Worm (Caenorhabditis elegans): ENCODE results near the gene T25C12.3.

DNA sequence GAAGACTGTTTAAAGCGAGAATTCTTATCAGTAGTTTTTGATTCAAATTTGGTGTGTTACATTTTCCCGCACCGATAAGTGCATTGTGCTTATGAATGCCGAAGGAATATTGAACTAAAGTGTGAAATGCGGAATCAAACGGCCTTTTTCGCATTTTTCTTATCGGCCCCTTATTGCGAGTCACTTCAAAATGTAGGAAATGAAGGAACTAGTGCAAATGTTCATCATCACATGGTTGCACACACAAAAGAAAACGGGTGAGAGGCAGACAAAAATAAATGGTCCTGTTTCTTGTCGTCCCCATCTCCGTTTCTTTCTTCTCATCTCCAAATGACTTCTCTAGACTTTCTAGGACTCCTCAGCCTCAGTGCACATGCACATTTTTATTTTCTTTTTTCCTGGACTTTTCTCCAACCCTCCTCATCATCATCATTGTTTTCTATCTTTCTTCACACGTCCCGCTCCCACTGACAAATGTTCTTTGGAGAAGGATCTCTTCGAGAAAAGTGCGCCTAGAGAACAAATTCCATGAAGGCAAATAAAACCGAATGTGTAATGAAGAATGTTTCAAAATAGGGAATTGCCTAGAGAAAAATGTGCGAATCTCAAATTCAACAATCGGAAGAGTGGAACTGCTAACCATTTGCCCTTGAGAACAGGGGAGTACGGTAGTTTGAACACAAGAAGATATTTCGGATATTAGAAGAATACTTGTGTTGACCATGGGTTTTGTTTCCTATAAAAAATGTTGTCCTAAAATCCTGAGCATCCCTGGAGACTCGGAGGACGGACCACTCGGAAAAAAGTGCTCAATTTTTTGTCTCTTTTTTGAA, 35.3 kb downstream of the T25C12.3 start:
- no peak for TF ChIP-seq nhr-43 (tag; optimal IDR thresholded peaks at IDR 0.05; ENCODE audit: poor library complexity, severe bottlenecking)
- peak; percentile 86 for TF ChIP-seq lin-39 (tag; optimal IDR thresholded peaks at IDR 0.05)
